Fruit fly (Drosophila melanogaster) whole organism, embryonic: ENCODE measurements around the gene CG5828.

Experiments used
- BEAF-32 ChIP-seq: fragments of 200-800 bp; sonication (Bioruptor generic); optimal IDR thresholded peaks from 3 replicates; lab custom pipeline; 2017; ENCODE audit warnings: missing biosample characterization, missing genetic modification characterization, mild to moderate bottlenecking, moderate library complexity, missing genetic modification reagents
- C15 ChIP-seq: fragments of 200-800 bp; sonication (Bioruptor generic); IDR thresholded peaks from 3 replicates; pipeline ENCODE4 v1.3.6; 2022; ENCODE audit warnings: missing biosample characterization, missing genetic modification characterization
- CG10209 ChIP-seq: fragments of 200-800 bp; sonication (Bioruptor generic); optimal IDR thresholded peaks from 3 replicates; lab custom pipeline; 2017; ENCODE audit warnings: missing biosample characterization, mild to moderate bottlenecking, missing genetic modification characterization, missing genetic modification reagents
- CG10321 ChIP-seq: fragments of 200-800 bp; sonication (Bioruptor generic); IDR thresholded peaks from 2 replicates; pipeline ENCODE4 v1.3.6; 2022; ENCODE audit warnings: missing biosample characterization, missing genetic modification characterization
- CG12104 ChIP-seq: fragments of 200-800 bp; sonication (Bioruptor generic); optimal IDR thresholded peaks from 3 replicates; lab custom pipeline; 2016; ENCODE audit warnings: missing biosample characterization, missing genetic modification characterization
- CG14667 ChIP-seq: fragments of 200-800 bp; sonication (Bioruptor generic); IDR thresholded peaks from 2 replicates; pipeline ENCODE4 v1.3.6; 2022; ENCODE audit warnings: missing biosample characterization, missing genetic modification characterization
- CG14710 ChIP-seq: fragments of 200-800 bp; sonication (Bioruptor generic); optimal IDR thresholded peaks from 3 replicates; lab custom pipeline; 2019; ENCODE audit warnings: missing biosample characterization, mild to moderate bottlenecking, missing genetic modification characterization, moderate library complexity
- CG15269 ChIP-seq: fragments of 200-800 bp; sonication (Bioruptor generic); optimal IDR thresholded peaks from 2 replicates; lab custom pipeline; 2018; ENCODE audit warnings: missing biosample characterization, mild to moderate bottlenecking, missing genetic modification characterization, moderate library complexity
- CG15601 ChIP-seq: fragments of 200-800 bp; sonication (Bioruptor generic); optimal IDR thresholded peaks from 3 replicates; lab custom pipeline; 2019; ENCODE audit warnings: missing biosample characterization, mild to moderate bottlenecking, missing genetic modification characterization, moderate library complexity
- CG16779 ChIP-seq: fragments of 200-800 bp; sonication (Bioruptor generic); IDR thresholded peaks from 2 replicates; pipeline ENCODE4 v1.3.6; 2022; ENCODE audit warnings: missing biosample characterization, missing genetic modification characterization
- CG16863 ChIP-seq: fragments of 200-800 bp; sonication (Bioruptor generic); optimal IDR thresholded peaks from 3 replicates; lab custom pipeline; 2016; ENCODE audit warnings: missing biosample characterization, missing genetic modification characterization
- CG17385 ChIP-seq: fragments of 200-800 bp; sonication (Bioruptor generic); optimal IDR thresholded peaks from 3 replicates; lab custom pipeline; 2018; ENCODE audit warnings: missing biosample characterization, mild to moderate bottlenecking, missing genetic modification characterization
- CG17829 ChIP-seq: fragments of 200-800 bp; optimal IDR thresholded peaks from 2 replicates; lab custom pipeline; 2019; ENCODE audit warnings: missing biosample characterization, mild to moderate bottlenecking, missing genetic modification characterization, moderate library complexity
- CG2199 ChIP-seq: fragments of 200-800 bp; sonication (Bioruptor generic); IDR thresholded peaks from 3 replicates; pipeline ENCODE4 v1.3.6; 2022; ENCODE audit warnings: missing biosample characterization, missing genetic modification characterization
- CG2875 ChIP-seq: fragments of 200-800 bp; sonication (Bioruptor generic); optimal IDR thresholded peaks from 2 replicates; lab custom pipeline; 2017; ENCODE audit warnings: missing biosample characterization, mild to moderate bottlenecking, missing genetic modification characterization, missing genetic modification reagents
- CG3726 ChIP-seq: fragments of 200-800 bp; sonication (Bioruptor generic); IDR thresholded peaks from 3 replicates; pipeline ENCODE4, ENCODE4 v1.3.6; 2022; ENCODE audit warnings: missing biosample characterization, missing genetic modification characterization
- CG3847 ChIP-seq: fragments of 200-800 bp; sonication (Bioruptor generic); IDR thresholded peaks from 2 replicates; pipeline ENCODE4 v1.3.6; 2022; ENCODE audit warnings: missing biosample characterization, missing genetic modification characterization
- CG4820 ChIP-seq: fragments of 200-800 bp; sonication (Bioruptor generic); optimal IDR thresholded peaks from 3 replicates; lab custom pipeline; 2016; ENCODE audit warnings: missing biosample characterization, missing genetic modification characterization
- CG4854 ChIP-seq: fragments of 200-800 bp; sonication (Bioruptor generic); optimal IDR thresholded peaks from 2 replicates; lab custom pipeline; 2016; ENCODE audit warnings: missing biosample characterization, missing genetic modification characterization, inconsistent platforms
- CG9797 ChIP-seq: fragments of 200-800 bp; sonication (Bioruptor generic); optimal IDR thresholded peaks from 3 replicates; lab custom pipeline; 2018; ENCODE audit warnings: missing biosample characterization, mild to moderate bottlenecking, missing genetic modification characterization
- CG9876 ChIP-seq: fragments of 200-800 bp; sonication (Bioruptor generic); optimal IDR thresholded peaks from 2 replicates; lab custom pipeline; 2016; ENCODE audit warnings: missing biosample characterization, missing genetic modification characterization
- Dll ChIP-seq: fragments of 200-800 bp; sonication (Bioruptor generic); IDR thresholded peaks from 4 replicates; pipeline ENCODE4 v1.3.6; 2022; ENCODE audit warnings: missing biosample characterization, missing genetic modification characterization; ENCODE audit not compliant: partially characterized antibody
- GATAe ChIP-seq: fragments of 200-800 bp; sonication (Bioruptor generic); conservative IDR thresholded peaks from 2 replicates; pipeline ENCODE4 v1.3.6; 2022; ENCODE audit warnings: missing biosample characterization, missing genetic modification characterization
- H2.0 ChIP-seq: fragments of 200-800 bp; sonication (Bioruptor generic); IDR thresholded peaks from 2 replicates; pipeline ENCODE4 v1.3.6; 2022; ENCODE audit warnings: missing biosample characterization, missing genetic modification characterization
- HLH3B ChIP-seq: fragments of 200-800 bp; sonication (Bioruptor generic); IDR thresholded peaks from 2 replicates; pipeline ENCODE4 v1.3.6; 2022; ENCODE audit warnings: missing biosample characterization, missing genetic modification characterization
- Oli ChIP-seq: fragments of 200-800 bp; sonication (Bioruptor generic); optimal IDR thresholded peaks from 2 replicates; lab custom pipeline; 2018; ENCODE audit warnings: missing biosample characterization, mild to moderate bottlenecking, missing genetic modification characterization, moderate library complexity
- Rx ChIP-seq: fragments of 200-800 bp; sonication (Bioruptor generic); IDR thresholded peaks from 2 replicates; pipeline ENCODE4 v1.3.6; 2022; ENCODE audit warnings: missing biosample characterization, missing genetic modification characterization
- Scr ChIP-seq: fragments of 200-800 bp; sonication (Bioruptor generic); IDR thresholded peaks from 2 replicates; pipeline ENCODE4 v1.3.6; 2022; ENCODE audit warnings: missing biosample characterization, missing genetic modification characterization; ENCODE audit not compliant: partially characterized antibody
- Trl ChIP-seq, 3 experiments: fragments of >200 bp in 2 of 3; fragments of 200-800 bp in 1 of 3; sonication (Bioruptor generic) in 1 of 3; optimal IDR thresholded peaks; 2 replicates in 1 of 3; 3 replicates in 2 of 3; lab custom pipeline; 2016 to 2017; ENCODE audit warnings: missing biosample characterization in 1 of 3, missing genetic modification characterization in 1 of 3
- bbx ChIP-seq: fragments of 200-800 bp; sonication (Bioruptor generic); IDR thresholded peaks from 2 replicates; pipeline ENCODE4 v1.3.6; 2022; ENCODE audit warnings: missing biosample characterization, missing genetic modification characterization; ENCODE audit not compliant: partially characterized antibody
- br ChIP-seq: fragments of >200 bp; optimal IDR thresholded peaks from 2 replicates; lab custom pipeline; 2017
- chm ChIP-seq: fragments of 200-800 bp; sonication (Bioruptor generic); IDR thresholded peaks from 2 replicates; pipeline ENCODE4 v1.3.6; 2022; ENCODE audit warnings: missing biosample characterization, missing genetic modification characterization
- crc ChIP-seq: fragments of 200-800 bp; sonication (Bioruptor generic); optimal IDR thresholded peaks from 2 replicates; lab custom pipeline; 2016; ENCODE audit warnings: missing biosample characterization, missing genetic modification characterization
- danr ChIP-seq: fragments of 200-800 bp; sonication (Bioruptor generic); IDR thresholded peaks from 2 replicates; pipeline ENCODE4 v1.3.6; 2022; ENCODE audit warnings: missing biosample characterization, missing genetic modification characterization
- dysf ChIP-seq: fragments of 200-800 bp; sonication (Bioruptor generic); IDR thresholded peaks from 3 replicates; pipeline ENCODE4 v1.3.6; 2022; ENCODE audit warnings: missing biosample characterization, missing genetic modification characterization
- esg ChIP-seq: fragments of 200-800 bp; sonication (Bioruptor generic); conservative IDR thresholded peaks from 2 replicates; pipeline ENCODE4 v1.3.6; 2022; ENCODE audit warnings: missing biosample characterization, missing genetic modification characterization
- eve ChIP-seq, 2 experiments: fragments of >200 bp; optimal IDR thresholded peaks; 2 replicates each; lab custom pipeline; 2017; ENCODE audit warnings: missing biosample characterization in 2 of 2, missing genetic modification characterization in 2 of 2
- fd64A ChIP-seq: fragments of 200-800 bp; sonication (Bioruptor generic); optimal IDR thresholded peaks from 3 replicates; lab custom pipeline; 2018; ENCODE audit warnings: missing biosample characterization, mild to moderate bottlenecking, missing genetic modification characterization
- gcm ChIP-seq: fragments of 200-800 bp; sonication (Bioruptor generic); optimal IDR thresholded peaks from 2 replicates; lab custom pipeline; 2019; ENCODE audit warnings: missing biosample characterization, mild to moderate bottlenecking, missing genetic modification characterization, moderate library complexity
- gsb ChIP-seq: fragments of 200-800 bp; sonication (Bioruptor generic); IDR thresholded peaks from 2 replicates; pipeline ENCODE4 v1.3.6; 2022; ENCODE audit warnings: missing biosample characterization, missing genetic modification characterization
- gt ChIP-seq: fragments of 200-800 bp; sonication (Bioruptor generic); IDR thresholded peaks from 2 replicates; pipeline ENCODE4 v1.3.6; 2022; ENCODE audit warnings: missing biosample characterization, missing genetic modification characterization
- nom ChIP-seq: fragments of 200-800 bp; sonication (Bioruptor generic); optimal IDR thresholded peaks from 2 replicates; lab custom pipeline; 2017; ENCODE audit warnings: missing biosample characterization, missing genetic modification characterization, mild to moderate bottlenecking, moderate library complexity, missing genetic modification reagents
- onecut ChIP-seq: fragments of 200-800 bp; sonication (Bioruptor generic); IDR thresholded peaks from 2 replicates; pipeline ENCODE4 v1.3.6; 2022; ENCODE audit warnings: missing biosample characterization, missing genetic modification characterization
- pros ChIP-seq: fragments of 200-800 bp; sonication (Bioruptor generic); optimal IDR thresholded peaks from 3 replicates; lab custom pipeline; 2019; ENCODE audit warnings: missing biosample characterization, mild to moderate bottlenecking, missing genetic modification characterization, moderate library complexity
- scrt ChIP-seq: fragments of 200-800 bp; sonication (Bioruptor generic); optimal IDR thresholded peaks from 2 replicates; lab custom pipeline; 2018; ENCODE audit warnings: missing biosample characterization, mild to moderate bottlenecking, missing genetic modification characterization, moderate library complexity
- sens ChIP-seq: fragments of 200-800 bp; sonication (Bioruptor generic); peaks from one replicate; lab custom pipeline; 2016; ENCODE audit warnings: missing biosample characterization, missing genetic modification characterization
- tna ChIP-seq: fragments of 200-800 bp; sonication (Bioruptor generic); IDR thresholded peaks from 2 replicates; pipeline ENCODE4 v1.3.6; 2022; ENCODE audit warnings: missing biosample characterization, missing genetic modification characterization; ENCODE audit not compliant: partially characterized antibody

CG5828 gene

DNA sequence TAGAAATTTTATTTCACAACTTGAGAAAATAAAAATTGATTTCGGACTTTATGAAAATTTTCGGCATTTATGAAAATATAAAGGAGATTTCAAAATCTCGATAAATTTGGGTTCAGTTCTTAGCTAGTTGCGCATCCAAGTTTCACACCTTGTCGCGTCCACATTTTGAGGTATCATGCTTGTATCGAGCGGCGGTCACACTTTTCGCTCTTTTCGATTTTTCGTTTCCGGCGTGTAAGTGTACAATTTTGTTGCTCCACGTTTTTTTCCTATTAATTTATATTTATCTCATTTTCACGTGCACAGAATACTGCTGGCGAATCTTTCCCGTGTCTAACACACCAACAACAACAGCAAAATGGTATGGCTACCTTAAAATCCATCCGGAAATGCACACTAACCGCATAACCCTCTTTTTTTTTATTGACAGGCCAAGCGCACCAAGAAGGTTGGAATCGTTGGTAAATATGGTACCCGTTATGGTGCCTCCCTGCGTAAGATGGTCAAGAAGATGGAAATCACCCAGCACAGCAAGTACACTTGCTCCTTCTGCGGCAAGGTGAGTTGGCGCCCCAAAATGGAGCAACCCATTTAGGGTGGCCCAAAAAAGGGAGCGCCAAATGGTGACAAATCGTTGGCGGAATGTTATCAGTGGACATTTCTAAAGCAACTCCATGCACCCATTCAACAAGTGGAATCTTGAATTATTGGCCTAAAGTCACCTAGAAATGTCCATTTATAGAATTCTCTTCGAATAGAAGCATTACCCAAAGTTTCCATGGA, 22.8 kb upstream of the CG5828 start, which contains the start of gene RpL37A (continued):
- TF ChIP-seq chm (GFP tag; lab: Robert Waterston, UW) (peak; percentile 84), CG10209 (GFP tag; lab: Kevin White, UChicago) (peak; percentile 81), CG17829 (tag; lab: Kevin White, UChicago) (peak; percentile 84), tna (GFP tag; lab: Robert Waterston, UW) (no peak), C15 (peak; percentile 59; the same call in 1 of the 3 replicates), Dll (no peak), danr (GFP tag; lab: Robert Waterston, UW) (peak; percentile 30; the same call in 1 of the 2 replicates), bbx (GFP tag; lab: Robert Waterston, UW) (peak; percentile 61; the same call in 1 of the 2 replicates), CG9797 (GFP tag; lab: Kevin White, UChicago) (peak; percentile 96), Rx (GFP tag; lab: Robert Waterston, UW) (peak; percentile 78), H2.0 (GFP tag; lab: Robert Waterston, UW) (peak; percentile 58; the same call in 1 of the 2 replicates), fd64A (GFP tag; lab: Kevin White, UChicago) (peak; percentile 76), onecut (GFP tag; lab: Robert Waterston, UW) (peak; percentile 88), Oli (peak; percentile 49), CG14710 (peak; percentile 84), CG2875 (peak; percentile 85), CG15601 (tag; lab: Kevin White, UChicago) (peak; percentile 86), CG16779 (GFP tag; lab: Robert Waterston, UW) (no peak), CG9876 (peak; percentile 72), HLH3B (peak; percentile 58; the same call in 1 of the 2 replicates), CG4820 (GFP tag; lab: Kevin White, UChicago) (peak; percentile 53), CG2199 (GFP tag; lab: Robert Waterston, UW) (peak; percentile 89), BEAF-32 (GFP tag; lab: Kevin White, UChicago) (peak; percentile 56), CG16863 (GFP tag; lab: Kevin White, UChicago) (peak; percentile 62), CG10321 (GFP tag; lab: Robert Waterston, UW) (peak; percentile 58; the same call in 1 of the 2 replicates), GATAe (GFP tag; lab: Robert Waterston, UW) (no peak)

dm6 chr2L:5072357-5072756, 21.4 kb upstream of the CG5828 start:
- TF ChIP-seq CG4854 (GFP tag; lab: Kevin White, UChicago) = no peak
- TF ChIP-seq sens (GFP tag; lab: Kevin White, UChicago) = peak; percentile 68
- TF ChIP-seq esg (GFP tag; lab: Robert Waterston, UW) = no peak
- TF ChIP-seq eve (GFP tag; optimal IDR thresholded peaks at IDR 0.05; lab: Kevin White, UChicago) = peak in 1 of 2 experiments; percentile 39
- no peak for TF ChIP-seq dysf (GFP tag; lab: Robert Waterston, UW)
- no peak for TF ChIP-seq CG3847 (GFP tag; lab: Robert Waterston, UW)
- no peak for TF ChIP-seq gt (GFP tag; lab: Robert Waterston, UW)

DNA sequence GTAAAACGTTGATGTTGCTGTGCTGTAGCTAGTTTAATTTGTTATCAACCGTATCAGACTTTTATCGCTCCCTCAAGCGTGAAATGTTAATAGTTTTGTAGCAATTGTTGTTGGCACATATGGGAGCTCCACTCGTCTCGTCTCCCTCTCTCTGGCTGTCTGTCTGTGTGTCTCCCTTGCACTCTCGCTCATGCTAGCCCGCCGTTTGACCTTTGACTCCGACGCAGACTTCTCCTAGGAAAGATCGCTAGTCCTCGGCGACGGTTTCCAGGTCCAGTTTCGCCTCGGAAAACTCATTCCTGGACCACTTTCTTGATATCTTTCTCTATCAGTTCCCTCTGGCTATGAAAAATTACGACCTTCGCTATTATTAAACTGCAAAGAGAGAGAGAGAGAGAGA, 14.6 kb upstream of the CG5828 start:
- TF ChIP-seq CG10321 (GFP tag; lab: Robert Waterston, UW) (0 out of 2 replicates have a peak, but pooled peaks have one; percentile 36), nom (GFP tag; lab: Kevin White, UChicago) (peak; percentile 5), crc (GFP tag; lab: Kevin White, UChicago) (no peak), CG17385 (GFP tag; lab: Kevin White, UChicago) (no peak), CG2875 (no peak), CG15269 (no peak), br (lab: Kevin White, UChicago) (no peak), pros (GFP tag; lab: Kevin White, UChicago) (no peak), gcm (GFP tag; lab: Kevin White, UChicago) (no peak), CG14667 (GFP tag; lab: Robert Waterston, UW) (no peak), C15 (no peak), CG16863 (GFP tag; lab: Kevin White, UChicago) (no peak), gsb (GFP tag; lab: Robert Waterston, UW) (no peak), CG3726 (no peak), Scr (GFP tag; lab: Robert Waterston, UW) (no peak), Trl (optimal IDR thresholded peaks at IDR 0.05; lab: Kevin White, UChicago) (peak in 1 of 2 experiments; percentile 14), Trl (GFP tag; optimal IDR thresholded peaks at IDR 0.05; lab: Kevin White, UChicago) (no peak), scrt (GFP tag; lab: Kevin White, UChicago) (no peak), CG12104 (GFP tag; lab: Kevin White, UChicago) (no peak)
